Fruit fly (Drosophila melanogaster) whole organism, embryonic: ENCODE data around the gene ebd1.

Experiments used
- Atf3 ChIP-seq: fragments of 200-800 bp; sonication (Bioruptor generic); optimal IDR thresholded peaks from 3 replicates; lab custom pipeline; 2016; ENCODE audit warnings: missing biosample characterization, missing genetic modification characterization
- B-H2 ChIP-seq: fragments of 200-800 bp; sonication (Bioruptor generic); optimal IDR thresholded peaks from 2 replicates; lab custom pipeline; 2018; ENCODE audit warnings: missing biosample characterization, mild to moderate bottlenecking, missing genetic modification characterization
- CG10147 ChIP-seq: fragments of 200-800 bp; sonication (Bioruptor generic); optimal IDR thresholded peaks from 2 replicates; lab custom pipeline; 2019; ENCODE audit warnings: missing biosample characterization, mild to moderate bottlenecking, missing genetic modification characterization, moderate library complexity
- CG10431 ChIP-seq: fragments of 200-800 bp; sonication (Bioruptor generic); optimal IDR thresholded peaks from 3 replicates; lab custom pipeline; 2018; ENCODE audit warnings: missing biosample characterization, mild to moderate bottlenecking, missing genetic modification characterization
- CG10462 ChIP-seq: fragments of 200-800 bp; sonication (Bioruptor generic); optimal IDR thresholded peaks from 2 replicates; lab custom pipeline; 2016; ENCODE audit warnings: missing biosample characterization, missing genetic modification characterization
- CG10565 ChIP-seq: fragments of 200-800 bp; sonication (Bioruptor generic); optimal IDR thresholded peaks from 3 replicates; lab custom pipeline; 2016; ENCODE audit warnings: missing biosample characterization, mild to moderate bottlenecking, missing genetic modification characterization
- CG13775 ChIP-seq: fragments of 200-800 bp; sonication (Bioruptor generic); optimal IDR thresholded peaks from 3 replicates; lab custom pipeline; 2017; ENCODE audit warnings: missing biosample characterization, mild to moderate bottlenecking, missing genetic modification characterization
- CG13894 ChIP-seq: fragments of 200-800 bp; sonication (Bioruptor generic); optimal IDR thresholded peaks from 3 replicates; lab custom pipeline; 2018; ENCODE audit warnings: missing biosample characterization, mild to moderate bottlenecking, missing genetic modification characterization, moderate library complexity
- CG15514 ChIP-seq: fragments of 200-800 bp; sonication (Bioruptor generic); optimal IDR thresholded peaks from 3 replicates; lab custom pipeline; 2017; ENCODE audit warnings: missing biosample characterization, missing genetic modification characterization, mild to moderate bottlenecking, moderate library complexity, missing genetic modification reagents
- CG16779 ChIP-seq: fragments of 200-800 bp; sonication (Bioruptor generic); IDR thresholded peaks from 2 replicates; pipeline ENCODE4 v1.3.6; 2022; ENCODE audit warnings: missing biosample characterization, missing genetic modification characterization
- CG17359 ChIP-seq: fragments of 200-800 bp; sonication (Bioruptor generic); optimal IDR thresholded peaks from 3 replicates; lab custom pipeline; 2018; ENCODE audit warnings: missing biosample characterization, mild to moderate bottlenecking, missing genetic modification characterization, moderate library complexity
- CG2678 ChIP-seq: fragments of 200-800 bp; sonication (Bioruptor generic); optimal IDR thresholded peaks from 3 replicates; lab custom pipeline; 2019; ENCODE audit warnings: missing biosample characterization, mild to moderate bottlenecking, missing genetic modification characterization, moderate library complexity
- CG3726 ChIP-seq: fragments of 200-800 bp; sonication (Bioruptor generic); IDR thresholded peaks from 3 replicates; pipeline ENCODE4, ENCODE4 v1.3.6; 2022; ENCODE audit warnings: missing biosample characterization, missing genetic modification characterization
- CG43689 ChIP-seq: fragments of 200-800 bp; sonication (Bioruptor generic); IDR thresholded peaks from 2 replicates; pipeline ENCODE4 v1.3.6; 2022; ENCODE audit warnings: missing biosample characterization, missing genetic modification characterization
- CG5245 ChIP-seq: fragments of 200-800 bp; sonication (Bioruptor generic); optimal IDR thresholded peaks from 3 replicates; lab custom pipeline; 2016; ENCODE audit warnings: missing biosample characterization, missing genetic modification characterization
- CG6272 ChIP-seq: fragments of 200-800 bp; sonication (Bioruptor generic); IDR thresholded peaks from 2 replicates; pipeline ENCODE4 v1.3.6; 2022; ENCODE audit warnings: missing biosample characterization, missing genetic modification characterization
- CG7987 ChIP-seq: fragments of 200-800 bp; sonication (Bioruptor generic); optimal IDR thresholded peaks from 2 replicates; lab custom pipeline; 2018; ENCODE audit warnings: missing biosample characterization, mild to moderate bottlenecking, missing genetic modification characterization, moderate library complexity
- CG9876 ChIP-seq: fragments of 200-800 bp; sonication (Bioruptor generic); optimal IDR thresholded peaks from 2 replicates; lab custom pipeline; 2016; ENCODE audit warnings: missing biosample characterization, missing genetic modification characterization
- Dad ChIP-seq: fragments of 200-800 bp; sonication (Bioruptor generic); optimal IDR thresholded peaks from 3 replicates; lab custom pipeline; 2016; ENCODE audit warnings: missing biosample characterization, missing genetic modification characterization
- Dip2 ChIP-seq: fragments of 200-800 bp; sonication (Bioruptor generic); IDR thresholded peaks from 2 replicates; pipeline ENCODE4 v1.3.6; 2022; ENCODE audit warnings: missing biosample characterization, missing genetic modification characterization
- Doc3 ChIP-seq: fragments of 200-800 bp; sonication (Bioruptor generic); IDR thresholded peaks from 3 replicates; pipeline ENCODE4 v1.3.6; 2022; ENCODE audit warnings: missing biosample characterization, missing genetic modification characterization; ENCODE audit not compliant: partially characterized antibody
- Dref ChIP-seq: fragments of 200-800 bp; sonication (Bioruptor generic); IDR thresholded peaks from 2 replicates; pipeline ENCODE4 v1.3.6; 2022; ENCODE audit warnings: missing biosample characterization, missing genetic modification characterization
- E2f2 ChIP-seq: fragments of 200-800 bp; sonication (Bioruptor generic); IDR thresholded peaks from 2 replicates; pipeline ENCODE4 v1.3.6; 2022; ENCODE audit warnings: missing biosample characterization, missing genetic modification characterization
- Lim3 ChIP-seq: fragments of 200-800 bp; sonication (Bioruptor generic); IDR thresholded peaks from 2 replicates; pipeline ENCODE4 v1.3.6; 2022; ENCODE audit warnings: missing biosample characterization, missing genetic modification characterization
- Max ChIP-seq: fragments of 200-800 bp; sonication (Bioruptor generic); optimal IDR thresholded peaks from 2 replicates; lab custom pipeline; 2016; ENCODE audit warnings: missing biosample characterization, mild to moderate bottlenecking, missing genetic modification characterization
- Med ChIP-seq: fragments of 200-800 bp; sonication (Bioruptor generic); peaks from one replicate; lab custom pipeline; 2016; ENCODE audit warnings: missing biosample characterization, missing genetic modification characterization, mild to moderate bottlenecking, inconsistent platforms, moderate library complexity
- Mrtf ChIP-seq: fragments of 200-800 bp; sonication (Bioruptor generic); IDR thresholded peaks from 3 replicates; pipeline ENCODE4 v1.3.6; 2022; ENCODE audit warnings: missing biosample characterization, missing genetic modification characterization
- NC2β ChIP-seq: fragments of 200-800 bp; sonication (Bioruptor generic); optimal IDR thresholded peaks from 2 replicates; lab custom pipeline; 2016; ENCODE audit warnings: missing biosample characterization, missing genetic modification characterization
- Nf-YC ChIP-seq: fragments of 200-800 bp; optimal IDR thresholded peaks from 3 replicates; lab custom pipeline; 2019; ENCODE audit warnings: missing biosample characterization, mild to moderate bottlenecking, missing genetic modification characterization, moderate library complexity
- Stat92E ChIP-seq, 3 experiments: fragments of >200 bp in 2 of 3; fragments of 200-800 bp in 1 of 3; sonication (Bioruptor generic) in 1 of 3; optimal IDR thresholded peaks; 2 replicates each; lab custom pipeline; 2017 to 2019; ENCODE audit warnings: missing biosample characterization in 3 of 3, missing genetic modification characterization in 3 of 3, mild to moderate bottlenecking in 1 of 3, moderate library complexity in 1 of 3
- TFAM ChIP-seq: fragments of 200-800 bp; sonication (Bioruptor generic); optimal IDR thresholded peaks from 2 replicates; lab custom pipeline; 2017; ENCODE audit warnings: missing biosample characterization, missing genetic modification characterization, inconsistent platforms
- Trl ChIP-seq, 3 experiments: fragments of >200 bp in 2 of 3; fragments of 200-800 bp in 1 of 3; sonication (Bioruptor generic) in 1 of 3; optimal IDR thresholded peaks; 2 replicates in 1 of 3; 3 replicates in 2 of 3; lab custom pipeline; 2016 to 2017; ENCODE audit warnings: missing biosample characterization in 1 of 3, missing genetic modification characterization in 1 of 3
- bcd ChIP-seq: fragments of 200-800 bp; sonication (Bioruptor generic); optimal IDR thresholded peaks from 2 replicates; lab custom pipeline; 2017; ENCODE audit warnings: missing biosample characterization, mild to moderate bottlenecking, missing genetic modification characterization
- bowl ChIP-seq: fragments of 200-800 bp; sonication (Bioruptor generic); IDR thresholded peaks from 2 replicates; pipeline ENCODE4 v1.3.6; 2022; ENCODE audit warnings: missing biosample characterization, missing genetic modification characterization
- chn ChIP-seq: fragments of 200-800 bp; sonication (Bioruptor generic); optimal IDR thresholded peaks from 2 replicates; lab custom pipeline; 2016; ENCODE audit warnings: missing biosample characterization, missing genetic modification characterization
- dysf ChIP-seq: fragments of 200-800 bp; sonication (Bioruptor generic); IDR thresholded peaks from 3 replicates; pipeline ENCODE4 v1.3.6; 2022; ENCODE audit warnings: missing biosample characterization, missing genetic modification characterization
- emc ChIP-seq: fragments of 200-800 bp; sonication (Bioruptor generic); optimal IDR thresholded peaks from 2 replicates; lab custom pipeline; 2016; ENCODE audit warnings: missing biosample characterization, missing genetic modification characterization
- fd102C ChIP-seq: fragments of 200-800 bp; sonication (Bioruptor generic); optimal IDR thresholded peaks from 2 replicates; lab custom pipeline; 2018; ENCODE audit warnings: missing biosample characterization, mild to moderate bottlenecking, missing genetic modification characterization, moderate library complexity
- grn ChIP-seq: fragments of 200-800 bp; sonication (Bioruptor generic); optimal IDR thresholded peaks from 3 replicates; lab custom pipeline; 2017; ENCODE audit warnings: missing biosample characterization, missing genetic modification characterization
- gt ChIP-seq: fragments of 200-800 bp; sonication (Bioruptor generic); IDR thresholded peaks from 2 replicates; pipeline ENCODE4 v1.3.6; 2022; ENCODE audit warnings: missing biosample characterization, missing genetic modification characterization
- her ChIP-seq: fragments of 200-800 bp; sonication (Bioruptor generic); optimal IDR thresholded peaks from 2 replicates; lab custom pipeline; 2016; ENCODE audit warnings: missing biosample characterization, missing genetic modification characterization
- jumu ChIP-seq: fragments of 200-800 bp; sonication (Bioruptor generic); optimal IDR thresholded peaks from 3 replicates; lab custom pipeline; 2016; ENCODE audit warnings: missing biosample characterization, missing genetic modification characterization
- nau ChIP-seq: fragments of 200-800 bp; sonication (Bioruptor generic); optimal IDR thresholded peaks from 3 replicates; lab custom pipeline; 2017; ENCODE audit warnings: missing biosample characterization, mild to moderate bottlenecking, missing genetic modification characterization, missing genetic modification reagents
- pan ChIP-seq, 4 experiments: fragments of >200 bp in 3 of 4; fragments of 200-800 bp in 1 of 4; sonication (Bioruptor generic) in 1 of 4; optimal IDR thresholded peaks in 3 of 4; IDR thresholded peaks in 1 of 4; 2 replicates each; pipeline versions ENCODE4 v1.3.6 to Lab custom; 2017 to 2022; ENCODE audit warnings: missing biosample characterization in 2 of 4, missing genetic modification characterization in 2 of 4, mixed read lengths in 1 of 4
- sens ChIP-seq: fragments of 200-800 bp; sonication (Bioruptor generic); peaks from one replicate; lab custom pipeline; 2016; ENCODE audit warnings: missing biosample characterization, missing genetic modification characterization
- tgo ChIP-seq: fragments of 200-800 bp; sonication (Bioruptor generic); IDR thresholded peaks from 3 replicates; pipeline ENCODE4 v1.3.6; 2022; ENCODE audit warnings: missing biosample characterization, missing genetic modification characterization
- tin ChIP-seq: fragments of 200-800 bp; sonication (Bioruptor generic); optimal IDR thresholded peaks from 3 replicates; lab custom pipeline; 2016; ENCODE audit warnings: missing biosample characterization, missing genetic modification characterization
- zf30C ChIP-seq: fragments of 200-800 bp; sonication (Bioruptor generic); optimal IDR thresholded peaks from 3 replicates; lab custom pipeline; 2018; ENCODE audit warnings: missing biosample characterization, mild to moderate bottlenecking, missing genetic modification characterization

The ebd1 gene

dm6 chr3L:711839-712553, 26.6 kb upstream of the ebd1 start, which contains the start of gene CG13896 (continued):
- TF ChIP-seq Dad (peak; percentile 80), CG10565 (GFP tag; lab: Kevin White, UChicago) (peak; percentile 61), TFAM (GFP tag; lab: Kevin White, UChicago) (peak; percentile 22), jumu (GFP tag; lab: Kevin White, UChicago) (peak; percentile 86), CG13775 (peak; percentile 74), Doc3 (GFP tag; lab: Robert Waterston, UW) (peak; percentile 78; the same call in 2 of the 3 replicates), CG17359 (tag; lab: Kevin White, UChicago) (peak; percentile 90), Stat92E (GFP tag; optimal IDR thresholded peaks at IDR 0.05; lab: Kevin White, UChicago) (peak in 1 of 3 experiments; percentile 86), tin (GFP tag; lab: Kevin White, UChicago) (peak; percentile 93), chn (GFP tag; lab: Kevin White, UChicago) (peak; percentile 91), Dref (GFP tag; lab: Robert Waterston, UW) (peak; percentile 54), E2f2 (GFP tag; lab: Robert Waterston, UW) (peak; percentile 65), grn (GFP tag; lab: Kevin White, UChicago) (peak; percentile 63), B-H2 (GFP tag; lab: Kevin White, UChicago) (peak; percentile 75), CG2678 (tag; lab: Kevin White, UChicago) (peak; percentile 73), CG15514 (peak; percentile 80), CG3726 (GFP tag; lab: Robert Waterston, UW) (peak; percentile 54; the same call in 2 of the 3 replicates), NC2β (GFP tag; lab: Kevin White, UChicago) (peak; percentile 91), CG9876 (GFP tag; lab: Kevin White, UChicago) (peak; percentile 94), zf30C (GFP tag; lab: Kevin White, UChicago) (peak; percentile 96), CG6272 (GFP tag; lab: Robert Waterston, UW) (peak; percentile 79), Trl (optimal IDR thresholded peaks at IDR 0.05; lab: Kevin White, UChicago) (no peak), Trl (GFP tag; optimal IDR thresholded peaks at IDR 0.05; lab: Kevin White, UChicago) (peak; percentile 95), her (GFP tag; lab: Kevin White, UChicago) (peak; percentile 85), CG43689 (GFP tag; lab: Robert Waterston, UW) (peak; percentile 30; the same call in 1 of the 2 replicates), bowl (GFP tag; lab: Robert Waterston, UW) (no peak), tgo (GFP tag; lab: Robert Waterston, UW) (peak; percentile 81), CG5245 (GFP tag; lab: Kevin White, UChicago) (peak; percentile 96), CG10462 (GFP tag; lab: Kevin White, UChicago) (peak; percentile 76), Dip2 (GFP tag; lab: Robert Waterston, UW) (no peak), Atf3 (GFP tag; lab: Kevin White, UChicago) (peak; percentile 79), sens (GFP tag; lab: Kevin White, UChicago) (peak; percentile 96), CG16779 (GFP tag; lab: Robert Waterston, UW) (peak; percentile 87), CG7987 (peak; percentile 90), gt (GFP tag; lab: Robert Waterston, UW) (no peak; the same call in 1 of the 2 replicates), Nf-YC (tag; lab: Kevin White, UChicago) (peak; percentile 63), pan (optimal IDR thresholded peaks at IDR 0.05; lab: Kevin White, UChicago) (no peak), pan (GFP tag; optimal IDR thresholded peaks at IDR 0.05 in 1 of 2, IDR thresholded peaks at IDR 0.05 in 1 of 2) (peak in 1 of 2 experiments; percentile 86), CG10431 (GFP tag; lab: Kevin White, UChicago) (peak; percentile 69), Max (GFP tag; lab: Kevin White, UChicago) (peak; percentile 72), Med (GFP tag; lab: Kevin White, UChicago) (peak; percentile 99), fd102C (peak; percentile 51), dysf (peak; percentile 87), CG10147 (GFP tag; lab: Kevin White, UChicago) (peak; percentile 37), Lim3 (GFP tag; lab: Robert Waterston, UW) (no peak), emc (peak; percentile 82), bcd (GFP tag; lab: Kevin White, UChicago) (peak; percentile 89), nau (GFP tag; lab: Kevin White, UChicago) (peak; percentile 42), Mrtf (peak; percentile 93), CG13894 (tag; lab: Kevin White, UChicago) (peak; percentile 84)
